Fruit fly (Drosophila melanogaster) Kc167 (cell line): ENCODE data around the gene CG8814.

Experiments used
- Sin3A ChIP-seq: fragments of >200 bp; optimal IDR thresholded peaks from 2 replicates; lab custom pipeline; 2018; ENCODE audit warnings: missing external identifiers
- h ChIP-seq: fragments of >200 bp; optimal IDR thresholded peaks from 3 replicates; lab custom pipeline; 2018; ENCODE audit warnings: missing external identifiers
- insv ChIP-seq: fragments of >200 bp; optimal IDR thresholded peaks from 3 replicates; lab custom pipeline; 2018; ENCODE audit warnings: missing external identifiers
- psq ChIP-seq: fragments of >200 bp; optimal IDR thresholded peaks from 2 replicates; lab custom pipeline; 2017; ENCODE audit warnings: missing external identifiers

DNA sequence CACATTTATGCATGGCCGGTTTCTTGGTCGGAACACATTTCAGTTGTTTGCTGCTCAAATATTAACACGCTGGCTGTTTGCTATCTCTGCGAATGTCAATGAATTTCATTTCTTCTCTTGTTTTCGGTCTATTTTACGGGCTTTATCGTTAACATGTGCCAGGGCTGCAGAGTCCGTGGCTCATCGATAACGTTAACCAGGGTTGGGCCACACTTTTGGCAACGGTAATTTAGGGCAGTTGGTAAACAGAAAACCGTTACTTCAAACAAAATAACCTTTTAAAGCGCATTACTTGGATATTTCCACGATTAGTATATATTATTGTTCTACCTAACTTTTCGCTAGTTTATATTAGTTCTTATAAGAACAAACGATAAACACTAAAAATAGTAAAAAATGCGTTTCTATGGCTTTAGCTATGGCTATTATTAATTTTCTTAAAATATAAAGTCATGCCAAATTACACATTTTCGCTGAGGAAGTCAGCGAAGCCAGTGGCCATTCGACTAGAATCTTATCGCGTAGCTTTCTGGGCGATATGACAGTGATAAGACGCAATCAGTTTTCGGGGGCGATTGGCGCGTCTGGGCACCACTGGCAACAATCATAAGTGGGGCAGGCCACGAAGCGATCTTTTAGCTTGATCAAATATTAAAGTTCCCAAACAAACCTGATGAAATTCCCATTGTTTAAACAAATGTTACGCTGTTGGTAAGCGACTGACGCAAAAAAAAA is 8.4 kb downstream of the CG8814 start:
- TF ChIP-seq Sin3A (lab: Kevin White, UChicago): no peak
- no peak for TF ChIP-seq insv
- TF ChIP-seq psq (lab: Kevin White, UChicago): no peak
- TF ChIP-seq h: no peak
